Fruit fly (Drosophila melanogaster): Measurements from ENCODE around the gene CG34426.

The CG34426 gene

DNA sequence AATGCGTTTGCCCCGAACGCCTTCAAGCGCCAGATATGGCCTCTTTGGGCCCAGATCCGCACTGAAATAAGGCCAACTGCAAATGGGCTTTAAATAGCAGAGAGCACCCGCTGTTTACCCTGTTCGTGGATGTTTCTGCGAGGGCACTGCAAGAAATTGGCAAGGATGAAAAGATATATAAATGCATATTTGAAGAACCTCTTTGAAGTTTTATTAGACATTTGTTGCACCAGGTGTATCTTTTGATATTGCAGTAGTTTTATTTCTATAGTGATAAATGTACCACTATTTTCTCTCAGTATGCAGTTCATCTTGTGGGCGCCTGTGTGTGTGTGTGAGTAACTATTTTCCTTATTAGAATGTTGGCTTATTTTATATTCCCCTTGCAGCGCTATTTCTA is 11.2 kb downstream of the CG34426 start (continued):
- no peak for TF ChIP-seq CG31224 (GFP tag; IDR thresholded peaks at IDR 0.05)
- peak; percentile 94 for TF ChIP-seq Ets65A (GFP tag)
- no peak for TF ChIP-seq CG13123 (GFP tag; optimal IDR thresholded peaks at IDR 0.05)
- TF ChIP-seq Adf1 (GFP tag; IDR thresholded peaks at IDR 0.05), result no peak
- no peak for TF ChIP-seq CG11398 (GFP tag; optimal IDR thresholded peaks at IDR 0.05)
- no peak for TF ChIP-seq CG33213 (GFP tag; optimal IDR thresholded peaks at IDR 0.05)
- no peak for TF ChIP-seq bcd (GFP tag; optimal IDR thresholded peaks at IDR 0.05)
- TF ChIP-seq ranshi (GFP tag; IDR thresholded peaks at IDR 0.05), result peak; percentile 66
- no peak for TF ChIP-seq Pdp1 (GFP tag; optimal IDR thresholded peaks at IDR 0.05)
- TF ChIP-seq CG7786 (GFP tag; optimal IDR thresholded peaks at IDR 0.05), result peak; percentile 14
- peak; percentile 67 for TF ChIP-seq lmd (GFP tag; IDR thresholded peaks at IDR 0.05)
- peak; percentile 64; the same call in 2 of the 3 replicates for TF ChIP-seq otp (GFP tag; IDR thresholded peaks at IDR 0.05)
- TF ChIP-seq zen (tag; optimal IDR thresholded peaks at IDR 0.05), result peak; percentile 20
- no peak for TF ChIP-seq HLHmδ (GFP tag; optimal IDR thresholded peaks at IDR 0.05)
- TF ChIP-seq wek (GFP tag; optimal IDR thresholded peaks at IDR 0.05), result no peak
- TF ChIP-seq B-H1 (GFP tag; IDR thresholded peaks at IDR 0.05), result peak; percentile 70; the same call in 2 of the 3 replicates
- TF ChIP-seq ap (GFP tag; IDR thresholded peaks at IDR 0.05), result peak; percentile 25; the same call in 1 of the 2 replicates
- peak; percentile 85 for TF ChIP-seq ci (GFP tag; IDR thresholded peaks at IDR 0.05)
- TF ChIP-seq CG15011 (GFP tag; optimal IDR thresholded peaks at IDR 0.05), result no peak
- no peak for TF ChIP-seq CG1602 (GFP tag; optimal IDR thresholded peaks at IDR 0.05)
- no peak for TF ChIP-seq Ets97D (GFP tag; optimal IDR thresholded peaks at IDR 0.05)
- peak; percentile 35; the same call in 1 of the 2 replicates for TF ChIP-seq CG4404 (GFP tag; IDR thresholded peaks at IDR 0.05)
- TF ChIP-seq CG18476 (GFP tag; optimal IDR thresholded peaks at IDR 0.05), result no peak
- peak; percentile 56; the same call in 1 of the 2 replicates for TF ChIP-seq CG7372 (GFP tag; IDR thresholded peaks at IDR 0.05)
- TF ChIP-seq Abd-B (GFP tag; optimal IDR thresholded peaks at IDR 0.05), result no peak
- peak; percentile 46; the same call in 1 of the 2 replicates for TF ChIP-seq E2f1 (GFP tag; IDR thresholded peaks at IDR 0.05)
- peak; percentile 72 for TF ChIP-seq HLH3B (GFP tag; IDR thresholded peaks at IDR 0.05)
- TF ChIP-seq al (GFP tag; IDR thresholded peaks at IDR 0.05), result 0 out of 2 replicates have a peak, but pooled peaks have one; percentile 19
- TF ChIP-seq gsb-n (tag; optimal IDR thresholded peaks at IDR 0.05), result no peak
- TF ChIP-seq Hmx (GFP tag; optimal IDR thresholded peaks at IDR 0.05), result no peak
- TF ChIP-seq CG2199 (GFP tag; IDR thresholded peaks at IDR 0.05), result 0 out of 3 replicates have a peak, but pooled peaks have one; percentile 51
- no peak for TF ChIP-seq org-1 (GFP tag; optimal IDR thresholded peaks at IDR 0.05)
- peak; percentile 67; the same call in 1 of the 3 replicates for TF ChIP-seq gce (GFP tag; IDR thresholded peaks at IDR 0.05)
- no peak for TF ChIP-seq CrebB (tag; optimal IDR thresholded peaks at IDR 0.05)
- TF ChIP-seq Sin3A (optimal IDR thresholded peaks at IDR 0.05), result no peak
- TF ChIP-seq nmo (GFP tag; optimal IDR thresholded peaks at IDR 0.05), result peak; percentile 23
- no peak for TF ChIP-seq CG6813 (GFP tag; optimal IDR thresholded peaks at IDR 0.05)
- no peak for TF ChIP-seq CG15479 (GFP tag; optimal IDR thresholded peaks at IDR 0.05)
- no peak for TF ChIP-seq pb (GFP tag; optimal IDR thresholded peaks at IDR 0.05)
- TF ChIP-seq Hmr (GFP tag; optimal IDR thresholded peaks at IDR 0.05), result no peak
- TF ChIP-seq vfl (GFP tag; optimal IDR thresholded peaks at IDR 0.05), result no peak
- no peak for TF ChIP-seq CG8478 (optimal IDR thresholded peaks at IDR 0.05)
- TF ChIP-seq CG5953 (GFP tag; IDR thresholded peaks at IDR 0.05), result 0 out of 2 replicates have a peak, but pooled peaks have one; percentile 9
- no peak for TF ChIP-seq Oli (tag; optimal IDR thresholded peaks at IDR 0.05)
- no peak; the same call in 1 of the 2 replicates for TF ChIP-seq CG11247 (GFP tag; IDR thresholded peaks at IDR 0.05)
- no peak for TF ChIP-seq CG3838 (GFP tag; optimal IDR thresholded peaks at IDR 0.05)
- no peak for TF ChIP-seq bbx (GFP tag; IDR thresholded peaks at IDR 0.05; ENCODE audit: partially characterized antibody)
- TF ChIP-seq BtbVII (GFP tag; optimal IDR thresholded peaks at IDR 0.05), result no peak
- no peak for TF ChIP-seq vnd (GFP tag; IDR thresholded peaks at IDR 0.05; ENCODE audit: partially characterized antibody)
- peak; percentile 46; the same call in 1 of the 2 replicates for TF ChIP-seq CG43689 (GFP tag; IDR thresholded peaks at IDR 0.05)
- TF ChIP-seq HHEX (GFP tag; optimal IDR thresholded peaks at IDR 0.05), result no peak
- peak; percentile 67 for TF ChIP-seq ttk (GFP tag; IDR thresholded peaks at IDR 0.05)

Data from whole organism, embryonic.